Worm (Caenorhabditis elegans) whole organism, L1 larva: ENCODE data around the gene unc-49.

Experiments
- alr-1 ChIP-seq: fragments of 200-800 bp; sonication (Bioruptor generic); optimal IDR thresholded peaks from 2 replicates; lab custom pipeline; 2018; ENCODE audit warnings: borderline replicate concordance, mild to moderate bottlenecking, missing genetic modification characterization, missing compliant biosample characterization
- ama-1 ChIP-seq: fragments of 150-350 bp; optimal IDR thresholded peaks from 2 replicates; lab custom pipeline; 2014
- ceh-82 ChIP-seq, 3 experiments: fragments of 150-350 bp in 1 of 3; sonication (generic microtip) in 2 of 3; optimal IDR thresholded peaks; 2 replicates each; lab custom pipeline; 2014 to 2017; ENCODE audit warnings: missing biosample characterization in 3 of 3, missing genetic modification characterization in 3 of 3
- elt-3 ChIP-seq, 6 experiments: fragments of 150-350 bp in 1 of 6; sonication (generic microtip); optimal IDR thresholded peaks; 2 replicates each; lab custom pipeline; 2017 to 2018; ENCODE audit warnings: missing biosample characterization in 6 of 6, missing genetic modification characterization in 6 of 6, inconsistent platforms in 1 of 6
- hpl-2 ChIP-seq: fragments of 150-350 bp; optimal IDR thresholded peaks from 2 replicates; lab custom pipeline; 2014; ENCODE audit warnings: missing biosample characterization, missing genetic modification reagents, missing genetic modification characterization
- irx-1 ChIP-seq: sonication (generic microtip); optimal IDR thresholded peaks from 2 replicates; lab custom pipeline; 2016; ENCODE audit warnings: missing genetic modification characterization, missing compliant biosample characterization
- lir-3 ChIP-seq: sonication (generic microtip); optimal IDR thresholded peaks from 2 replicates; lab custom pipeline; 2016; ENCODE audit warnings: mild to moderate bottlenecking, missing genetic modification characterization, moderate library complexity, missing compliant biosample characterization; ENCODE audit not compliant: poor library complexity
- nhr-28 ChIP-seq: fragments of 150-350 bp; optimal IDR thresholded peaks from 2 replicates; lab custom pipeline; 2014; ENCODE audit warnings: missing biosample characterization, missing genetic modification characterization
- pqm-1 ChIP-seq: sonication (generic microtip); optimal IDR thresholded peaks from 3 replicates; lab custom pipeline; 2017; ENCODE audit warnings: missing biosample characterization, missing genetic modification characterization
- skn-1 ChIP-seq: fragments of 150-350 bp; optimal IDR thresholded peaks from 2 replicates; lab custom pipeline; 2014; ENCODE audit warnings: missing biosample characterization, missing genetic modification characterization
- snpc-4 ChIP-seq: fragments of 150-350 bp; optimal IDR thresholded peaks from 2 replicates; lab custom pipeline; 2014; ENCODE audit warnings: missing biosample characterization, missing genetic modification characterization
- sptf-1 ChIP-seq: fragments of 150-350 bp; optimal IDR thresholded peaks from 2 replicates; lab custom pipeline; 2014; ENCODE audit warnings: missing biosample characterization, missing genetic modification characterization
- unc-30 ChIP-seq: sonication (generic microtip); optimal IDR thresholded peaks from 2 replicates; lab custom pipeline; 2017; ENCODE audit warnings: missing biosample characterization, missing genetic modification characterization
- zag-1 ChIP-seq: fragments of 150-350 bp; optimal IDR thresholded peaks from 2 replicates; lab custom pipeline; 2014; ENCODE audit warnings: missing biosample characterization, missing genetic modification characterization

ce11 chrIII:10535226-10535625 lies 14.7 kb downstream of the unc-49 start, which contains the start of gene hpd-1:
- TF ChIP-seq pqm-1 (tag; lab: Kevin White, UChicago): no peak
- TF ChIP-seq elt-3 (tag; optimal IDR thresholded peaks at IDR 0.05; lab: Kevin White, UChicago): no peak
- no peak for TF ChIP-seq unc-30 (tag; lab: Kevin White, UChicago)
- no peak for TF ChIP-seq alr-1 (tag; lab: Kevin White, UChicago)
- no peak for TF ChIP-seq irx-1 (tag; lab: Kevin White, UChicago)
- no peak for TF ChIP-seq snpc-4 (tag; lab: Kevin White, UChicago)
- TF ChIP-seq ceh-82 (tag; optimal IDR thresholded peaks at IDR 0.05; lab: Kevin White, UChicago): no peak
- no peak for TF ChIP-seq hpl-2 (GFP tag; lab: Kevin White, UChicago)
- no peak for TF ChIP-seq zag-1 (tag; lab: Kevin White, UChicago)
- TF ChIP-seq lir-3 (tag; lab: Kevin White, UChicago): no peak
- TF ChIP-seq skn-1 (tag; lab: Kevin White, UChicago): no peak
- no peak for TF ChIP-seq nhr-28 (tag; lab: Kevin White, UChicago)
- no peak for TF ChIP-seq ama-1 (lab: Kevin White, UChicago)
- TF ChIP-seq sptf-1 (tag; lab: Kevin White, UChicago): no peak
